Worm (Caenorhabditis elegans) whole organism, L4 larva: ENCODE measurements around the gene Y110A2AL.1.

Experiments
- F10B5.3 ChIP-seq: sonication (generic microtip); optimal IDR thresholded peaks from 2 replicates; lab custom pipeline; 2016; ENCODE audit warnings: mild to moderate bottlenecking, missing genetic modification characterization, missing compliant biosample characterization
- F37D6.2 ChIP-seq: sonication (generic microtip); optimal IDR thresholded peaks from 2 replicates; lab custom pipeline; 2016; ENCODE audit warnings: mild to moderate bottlenecking, missing genetic modification characterization, missing compliant biosample characterization
- F44E2.7 ChIP-seq: fragments of 200-800 bp; sonication (Bioruptor generic); IDR thresholded peaks from 2 replicates; pipeline ENCODE4 v2.1.2; 2022; ENCODE audit warnings: missing genetic modification characterization, missing compliant biosample characterization
- T26A8.4 ChIP-seq: fragments of 200-800 bp; sonication (Bioruptor generic); IDR thresholded peaks from 2 replicates; pipeline ENCODE4 v1.3.6; 2022; ENCODE audit warnings: missing genetic modification characterization, missing compliant biosample characterization
- Y48G9A.11 ChIP-seq: fragments of 200-800 bp; sonication (Bioruptor generic); IDR thresholded peaks from 2 replicates; pipeline ENCODE4 v1.3.6; 2022; ENCODE audit warnings: missing genetic modification reagents, missing genetic modification characterization, missing compliant biosample characterization
- Y5F2A.4 ChIP-seq: fragments of 200-800 bp; sonication (Bioruptor generic); optimal IDR thresholded peaks from 2 replicates; lab custom pipeline; 2018; ENCODE audit warnings: mild to moderate bottlenecking, missing genetic modification characterization, missing compliant biosample characterization
- ama-1 ChIP-seq: fragments of 150-350 bp; optimal IDR thresholded peaks from 2 replicates; lab custom pipeline; 2014; ENCODE audit warnings: inconsistent platforms, mixed read lengths
- arid-1 ChIP-seq: fragments of 200-800 bp; sonication (Bioruptor generic); conservative IDR thresholded peaks from 2 replicates; pipeline ENCODE4 v1.3.6; 2022; ENCODE audit warnings: missing genetic modification reagents, missing genetic modification characterization, missing compliant biosample characterization
- ceh-20 ChIP-seq: fragments of 200-800 bp; sonication (Bioruptor generic); IDR thresholded peaks from 2 replicates; pipeline ENCODE4 v1.3.6; 2022; ENCODE audit warnings: missing genetic modification reagents, missing genetic modification characterization, missing compliant biosample characterization
- ceh-62 ChIP-seq: sonication (generic microtip); optimal IDR thresholded peaks from 2 replicates; lab custom pipeline; 2017; ENCODE audit warnings: missing biosample characterization, missing genetic modification characterization
- cey-2 ChIP-seq: sonication (generic microtip); optimal IDR thresholded peaks from 3 replicates; lab custom pipeline; 2017; ENCODE audit warnings: missing genetic modification characterization, mild to moderate bottlenecking, missing compliant biosample characterization, antibody characterized with exemption, borderline replicate concordance; ENCODE audit not compliant: insufficient read depth
- ctbp-1 ChIP-seq: fragments of 200-800 bp; sonication (Bioruptor generic); IDR thresholded peaks from 2 replicates; pipeline ENCODE4 v1.3.6; 2022; ENCODE audit warnings: missing genetic modification reagents, missing genetic modification characterization, missing compliant biosample characterization
- daf-12 ChIP-seq: fragments of 150-350 bp; optimal IDR thresholded peaks from 2 replicates; lab custom pipeline; 2014; ENCODE audit warnings: missing biosample characterization, missing genetic modification reagents, missing genetic modification characterization
- daf-16 ChIP-seq, 3 experiments: sonication (generic microtip); optimal IDR thresholded peaks; 2 replicates each; lab custom pipeline; 2016 to 2017; ENCODE audit warnings: missing genetic modification characterization in 3 of 3, missing genetic modification reagents in 3 of 3, mild to moderate bottlenecking in 2 of 3, missing compliant biosample characterization in 2 of 3, missing biosample characterization in 1 of 3, moderate library complexity in 1 of 3
- daf-8 ChIP-seq: fragments of 200-800 bp; sonication (Bioruptor generic); IDR thresholded peaks from 2 replicates; pipeline ENCODE4 v1.3.6; 2022; ENCODE audit warnings: missing genetic modification characterization, missing compliant biosample characterization
- dmd-6 ChIP-seq: fragments of 200-800 bp; sonication (Bioruptor generic); IDR thresholded peaks from 2 replicates; pipeline ENCODE4 v1.3.6; 2022; ENCODE audit warnings: missing genetic modification reagents, missing genetic modification characterization, missing compliant biosample characterization
- dmd-9 ChIP-seq: fragments of 200-800 bp; sonication (Bioruptor generic); IDR thresholded peaks from 2 replicates; pipeline ENCODE4 v1.3.6; 2022; ENCODE audit warnings: missing genetic modification reagents, missing genetic modification characterization, missing compliant biosample characterization
- dpl-1 ChIP-seq: fragments of 150-350 bp; optimal IDR thresholded peaks from 2 replicates; lab custom pipeline; 2014; ENCODE audit warnings: missing biosample characterization, missing genetic modification reagents, missing genetic modification characterization
- duxl-1 ChIP-seq: sonication (generic microtip); optimal IDR thresholded peaks from 2 replicates; lab custom pipeline; 2016; ENCODE audit warnings: mild to moderate bottlenecking, missing genetic modification characterization, moderate library complexity, missing compliant biosample characterization; ENCODE audit not compliant: poor library complexity
- dve-1 ChIP-seq: sonication (generic microtip); optimal IDR thresholded peaks from 2 replicates; lab custom pipeline; 2017; ENCODE audit warnings: antibody characterized with exemption, mild to moderate bottlenecking, missing genetic modification characterization, missing compliant biosample characterization; ENCODE audit not compliant: insufficient read depth
- gei-8 ChIP-seq: fragments of 200-800 bp; sonication (Bioruptor generic); optimal IDR thresholded peaks from 2 replicates; lab custom pipeline; 2018; ENCODE audit warnings: mild to moderate bottlenecking, missing genetic modification characterization, missing compliant biosample characterization
- hlh-11 ChIP-seq: fragments of 200-800 bp; sonication (Bioruptor generic); optimal IDR thresholded peaks from 2 replicates; lab custom pipeline; 2018; ENCODE audit warnings: mild to moderate bottlenecking, missing genetic modification characterization, missing compliant biosample characterization
- jun-1 ChIP-seq: fragments of 150-350 bp; optimal IDR thresholded peaks from 2 replicates; lab custom pipeline; 2014; ENCODE audit warnings: missing biosample characterization, missing genetic modification reagents, missing genetic modification characterization
- lin-1 ChIP-seq: fragments of 200-800 bp; sonication (Bioruptor generic); IDR thresholded peaks from 2 replicates; pipeline ENCODE4 v1.3.6; 2022; ENCODE audit warnings: missing genetic modification reagents, missing genetic modification characterization, missing compliant biosample characterization
- lin-13 ChIP-seq: fragments of 150-350 bp; optimal IDR thresholded peaks from 2 replicates; lab custom pipeline; 2014; ENCODE audit warnings: missing biosample characterization, missing genetic modification reagents, missing genetic modification characterization
- lin-15B ChIP-seq: fragments of 150-350 bp; sonication (generic microtip); optimal IDR thresholded peaks from 3 replicates; lab custom pipeline; 2014; ENCODE audit warnings: missing biosample characterization, missing genetic modification characterization
- lin-39 ChIP-seq: fragments of 150-350 bp; optimal IDR thresholded peaks from 2 replicates; lab custom pipeline; 2014; ENCODE audit warnings: missing biosample characterization, missing genetic modification reagents, missing genetic modification characterization
- mdt-29 ChIP-seq: fragments of 200-800 bp; sonication (Bioruptor generic); IDR thresholded peaks from 2 replicates; pipeline ENCODE4 v1.3.6; 2022; ENCODE audit warnings: missing genetic modification reagents, missing genetic modification characterization, missing compliant biosample characterization
- mes-2 ChIP-seq: sonication (generic microtip); optimal IDR thresholded peaks from 2 replicates; lab custom pipeline; 2016; ENCODE audit warnings: missing genotype, mild to moderate bottlenecking, missing genetic modification characterization, missing compliant biosample characterization; ENCODE audit not compliant: poor library complexity, severe bottlenecking
- mxl-2 ChIP-seq: fragments of 200-800 bp; sonication (Bioruptor generic); conservative IDR thresholded peaks from 2 replicates; pipeline ENCODE4 v1.3.6; 2022; ENCODE audit warnings: missing genetic modification reagents, missing genetic modification characterization, missing compliant biosample characterization
- mxl-3 ChIP-seq: fragments of 200-800 bp; sonication (Bioruptor generic); optimal IDR thresholded peaks from 2 replicates; lab custom pipeline; 2018; ENCODE audit warnings: mild to moderate bottlenecking, missing genetic modification characterization, missing compliant biosample characterization
- nhr-10 ChIP-seq: fragments of 150-350 bp; optimal IDR thresholded peaks from 2 replicates; lab custom pipeline; 2014; ENCODE audit warnings: missing biosample characterization, missing genetic modification characterization
- nhr-102 ChIP-seq: sonication (generic microtip); optimal IDR thresholded peaks from 2 replicates; lab custom pipeline; 2016; ENCODE audit warnings: mild to moderate bottlenecking, missing genetic modification characterization, moderate library complexity, missing compliant biosample characterization
- nhr-11 ChIP-seq: fragments of 150-350 bp; optimal IDR thresholded peaks from 2 replicates; lab custom pipeline; 2014; ENCODE audit warnings: missing biosample characterization, missing genetic modification characterization
- nhr-41 ChIP-seq: fragments of 200-800 bp; sonication (Bioruptor generic); IDR thresholded peaks from 2 replicates; pipeline ENCODE4 v1.3.6; 2022; ENCODE audit warnings: missing genetic modification reagents, missing genetic modification characterization, missing compliant biosample characterization
- nhr-42 ChIP-seq: fragments of 200-800 bp; sonication (Bioruptor generic); IDR thresholded peaks from 2 replicates; pipeline ENCODE4 v1.3.6; 2022; ENCODE audit warnings: missing genetic modification characterization, missing compliant biosample characterization
- nhr-77 ChIP-seq: fragments of 150-350 bp; optimal IDR thresholded peaks from 2 replicates; lab custom pipeline; 2014; ENCODE audit warnings: missing biosample characterization, missing genetic modification characterization
- pha-4 ChIP-seq, 2 experiments: fragments of 150-350 bp in 1 of 2; fragments of 200-800 bp in 1 of 2; sonication (Bioruptor generic) in 1 of 2; IDR thresholded peaks in 1 of 2; optimal IDR thresholded peaks in 1 of 2; 2 replicates each; pipeline versions ENCODE4 v1.3.6 to Lab custom; 2014 to 2022; ENCODE audit warnings: missing genetic modification characterization in 2 of 2, missing genetic modification reagents in 2 of 2, missing biosample characterization in 1 of 2, missing compliant biosample characterization in 1 of 2
- set-16 ChIP-seq: fragments of 200-800 bp; sonication (Bioruptor generic); IDR thresholded peaks from 2 replicates; pipeline ENCODE4 v1.3.6; 2022; ENCODE audit warnings: missing genetic modification reagents, missing genetic modification characterization, missing compliant biosample characterization
- skn-1 ChIP-seq: fragments of 150-350 bp; optimal IDR thresholded peaks from 2 replicates; lab custom pipeline; 2014; ENCODE audit warnings: missing biosample characterization, missing genetic modification characterization
- spr-1 ChIP-seq: sonication (generic microtip); optimal IDR thresholded peaks from 2 replicates; lab custom pipeline; 2016; ENCODE audit warnings: mild to moderate bottlenecking, missing genetic modification characterization, missing compliant biosample characterization
- spr-3 ChIP-seq: fragments of 200-800 bp; sonication (Bioruptor generic); optimal IDR thresholded peaks from 2 replicates; lab custom pipeline; 2018; ENCODE audit warnings: mild to moderate bottlenecking, missing genetic modification characterization, missing compliant biosample characterization
- unc-130 ChIP-seq: sonication (generic microtip); optimal IDR thresholded peaks from 2 replicates; lab custom pipeline; 2016; ENCODE audit warnings: missing genetic modification reagents, missing genetic modification characterization, missing compliant biosample characterization
- unc-62 ChIP-seq, 3 experiments: fragments of 150-350 bp in 1 of 3; sonication (generic microtip); optimal IDR thresholded peaks in 2 of 3; peaks in 1 of 3; 1 replicate in 1 of 3; 2 replicates in 2 of 3; lab custom pipeline; 2014 to 2017; ENCODE audit warnings: missing biosample characterization in 3 of 3, missing genetic modification characterization in 3 of 3, missing genetic modification reagents in 3 of 3, missing genotype in 1 of 3
- zag-1 ChIP-seq: fragments of 150-350 bp; optimal IDR thresholded peaks from 2 replicates; lab custom pipeline; 2014; ENCODE audit warnings: missing biosample characterization, missing genetic modification characterization
- zip-2 ChIP-seq: fragments of 150-350 bp; optimal IDR thresholded peaks from 2 replicates; lab custom pipeline; 2014; ENCODE audit warnings: missing biosample characterization, missing genetic modification characterization
- ztf-11 ChIP-seq: fragments of 150-350 bp; optimal IDR thresholded peaks from 2 replicates; lab custom pipeline; 2014; ENCODE audit warnings: missing biosample characterization, missing genetic modification characterization
- ztf-7 ChIP-seq: fragments of 150-350 bp; optimal IDR thresholded peaks from 2 replicates; lab custom pipeline; 2014; ENCODE audit warnings: missing biosample characterization, missing genetic modification characterization

Y110A2AL.1 gene

DNA sequence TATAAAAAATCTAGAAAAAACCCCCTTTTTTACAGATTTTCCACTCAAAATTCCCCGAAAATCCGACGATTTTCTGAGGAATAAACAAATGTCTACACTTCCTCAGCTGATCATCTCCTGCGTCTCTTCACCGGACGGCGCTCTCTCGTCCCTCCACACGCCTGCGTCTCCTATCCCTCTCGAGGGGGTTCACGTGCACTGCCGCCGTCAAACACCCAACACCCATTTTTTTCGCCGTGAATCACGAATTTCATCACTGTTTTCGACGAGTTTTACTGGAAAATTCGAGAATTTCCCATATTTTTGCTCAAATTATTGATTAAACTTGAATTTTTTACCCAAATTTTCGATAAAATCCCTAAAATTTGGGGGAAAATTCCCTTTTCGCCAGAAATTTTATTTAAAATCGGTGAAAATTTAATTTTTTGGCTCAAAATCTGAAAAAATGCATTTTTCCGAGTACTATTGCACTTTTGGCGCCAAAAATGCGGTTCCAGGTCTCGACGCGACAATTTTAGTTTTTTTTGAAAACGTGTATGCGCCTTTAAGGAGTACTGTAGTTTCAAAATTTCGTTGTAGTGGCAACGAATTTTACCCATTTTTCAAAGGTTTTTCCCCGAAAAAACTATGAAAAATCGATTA is 46.0 kb downstream of the Y110A2AL.1 start:
- TF ChIP-seq ztf-7 (tag; lab: Kevin White, UChicago), result no peak
- no peak for TF ChIP-seq cey-2
- TF ChIP-seq mes-2, result peak; percentile 69
- no peak for TF ChIP-seq nhr-11 (tag; lab: Kevin White, UChicago)
- peak; percentile 18 for TF ChIP-seq F10B5.3
- no peak for TF ChIP-seq ctbp-1
- TF ChIP-seq mdt-29 (GFP tag; lab: Robert Waterston, UW), result peak; percentile 83
- TF ChIP-seq T26A8.4 (GFP tag; lab: Robert Waterston, UW), result 0 out of 2 replicates have a peak, but pooled peaks have one; percentile 11
- no peak for TF ChIP-seq zag-1 (tag; lab: Kevin White, UChicago)
- TF ChIP-seq dmd-9 (GFP tag; lab: Robert Waterston, UW), result no peak
- no peak for TF ChIP-seq F37D6.2 (tag; lab: Kevin White, UChicago)
- TF ChIP-seq daf-8 (GFP tag; lab: Robert Waterston, UW), result no peak
- no peak for TF ChIP-seq Y48G9A.11 (GFP tag; lab: Robert Waterston, UW)
- no peak for TF ChIP-seq lin-15B (tag; lab: Kevin White, UChicago)
- no peak for TF ChIP-seq F44E2.7 (GFP tag; lab: Robert Waterston, UW)
- TF ChIP-seq nhr-42 (GFP tag; lab: Robert Waterston, UW), result no peak
- TF ChIP-seq lin-13 (GFP tag; lab: Kevin White, UChicago), result peak; percentile 30
- TF ChIP-seq spr-1 (tag; lab: Kevin White, UChicago), result peak; percentile 8
- no peak for TF ChIP-seq nhr-41 (GFP tag; lab: Robert Waterston, UW)
- peak; percentile 49 for TF ChIP-seq dmd-6 (GFP tag; lab: Robert Waterston, UW)
- no peak for TF ChIP-seq spr-3
- no peak for TF ChIP-seq zip-2 (tag; lab: Kevin White, UChicago)
- TF ChIP-seq ztf-11 (tag; lab: Kevin White, UChicago), result no peak
- TF ChIP-seq mxl-2 (GFP tag; lab: Robert Waterston, UW), result no peak; the same call in 1 of the 2 replicates
- TF ChIP-seq unc-62 (GFP tag; optimal IDR thresholded peaks at IDR 0.05 in 1 of 2; lab: Kevin White, UChicago), result peak in 1 of 2 experiments; percentile 87
- TF ChIP-seq unc-62 (tag; optimal IDR thresholded peaks at IDR 0.05; lab: Kevin White, UChicago), result no peak
- peak; percentile 16 for TF ChIP-seq dpl-1 (GFP tag; lab: Kevin White, UChicago)
- no peak for TF ChIP-seq skn-1
- no peak for TF ChIP-seq nhr-102
- TF ChIP-seq arid-1 (GFP tag; lab: Robert Waterston, UW), result peak; percentile 67; the same call in 1 of the 2 replicates
- TF ChIP-seq ama-1 (lab: Kevin White, UChicago), result peak; percentile 45
- TF ChIP-seq dve-1 (tag; lab: Kevin White, UChicago), result peak; percentile 59
- peak; percentile 64 for TF ChIP-seq unc-130 (GFP tag; lab: Kevin White, UChicago)
- peak; percentile 37 for TF ChIP-seq Y5F2A.4 (GFP tag; lab: Kevin White, UChicago)
- TF ChIP-seq hlh-11 (tag; lab: Kevin White, UChicago), result peak; percentile 95
- TF ChIP-seq lin-39, result no peak
- TF ChIP-seq jun-1 (tag; lab: Kevin White, UChicago), result no peak
- TF ChIP-seq nhr-10 (tag; lab: Kevin White, UChicago), result no peak
- TF ChIP-seq mxl-3 (GFP tag; lab: Kevin White, UChicago), result peak; percentile 54
- peak; percentile 4 to 40 for TF ChIP-seq daf-16 (GFP tag; optimal IDR thresholded peaks at IDR 0.05; lab: Kevin White, UChicago)
- TF ChIP-seq daf-16 (tag; optimal IDR thresholded peaks at IDR 0.05; lab: Kevin White, UChicago), result peak; percentile 58
- peak; percentile 64; the same call in 1 of the 2 replicates for TF ChIP-seq pha-4 (GFP tag; IDR thresholded peaks at IDR 0.05; lab: Robert Waterston, UW)
- TF ChIP-seq pha-4 (tag; optimal IDR thresholded peaks at IDR 0.05; lab: Kevin White, UChicago), result no peak
- no peak for TF ChIP-seq gei-8 (GFP tag; lab: Kevin White, UChicago)
- TF ChIP-seq ceh-62 (tag; lab: Kevin White, UChicago), result no peak
- TF ChIP-seq set-16 (GFP tag; lab: Robert Waterston, UW), result no peak
- no peak for TF ChIP-seq ceh-20 (GFP tag; lab: Robert Waterston, UW)
- no peak for TF ChIP-seq daf-12 (tag; lab: Kevin White, UChicago)
- TF ChIP-seq lin-1 (GFP tag; lab: Robert Waterston, UW), result peak; percentile 50; the same call in 1 of the 2 replicates
- peak; percentile 43 for TF ChIP-seq duxl-1 (tag; lab: Kevin White, UChicago)
- no peak for TF ChIP-seq nhr-77 (tag; lab: Kevin White, UChicago)
